Worm (Caenorhabditis elegans) whole organism, L1 larva: ENCODE data around the gene fipr-8.

Source experiments
- C04F5.9 ChIP-seq: sonication (generic microtip); optimal IDR thresholded peaks from 2 replicates; lab custom pipeline; 2016; ENCODE audit warnings: missing genetic modification characterization, missing compliant biosample characterization
- C34B4.2 ChIP-seq: sonication (generic microtip); optimal IDR thresholded peaks from 2 replicates; lab custom pipeline; 2017; ENCODE audit warnings: mild to moderate bottlenecking, missing genetic modification characterization, missing compliant biosample characterization
- aha-1 ChIP-seq: fragments of 150-350 bp; optimal IDR thresholded peaks from 2 replicates; lab custom pipeline; 2014; ENCODE audit warnings: missing biosample characterization, missing genetic modification characterization
- alr-1 ChIP-seq: fragments of 200-800 bp; sonication (Bioruptor generic); optimal IDR thresholded peaks from 2 replicates; lab custom pipeline; 2018; ENCODE audit warnings: borderline replicate concordance, mild to moderate bottlenecking, missing genetic modification characterization, missing compliant biosample characterization
- ama-1 ChIP-seq: fragments of 150-350 bp; optimal IDR thresholded peaks from 2 replicates; lab custom pipeline; 2014
- blmp-1 ChIP-seq: fragments of 150-350 bp; optimal IDR thresholded peaks from 2 replicates; lab custom pipeline; 2014; ENCODE audit warnings: missing biosample characterization, missing genetic modification characterization
- ceh-88 ChIP-seq: fragments of 200-800 bp; sonication (Bioruptor generic); IDR thresholded peaks from 2 replicates; pipeline ENCODE4 v1.3.6; 2022; ENCODE audit warnings: missing genetic modification characterization, missing compliant biosample characterization
- dsc-1 ChIP-seq: sonication (generic microtip); optimal IDR thresholded peaks from 2 replicates; lab custom pipeline; 2016; ENCODE audit warnings: mild to moderate bottlenecking, missing genetic modification characterization, missing compliant biosample characterization
- efl-1 ChIP-seq, 4 experiments: fragments of 150-350 bp; optimal IDR thresholded peaks in 3 of 4; peaks in 1 of 4; 1 replicate in 1 of 4; 2 replicates in 3 of 4; lab custom pipeline; 2014; ENCODE audit warnings: missing biosample characterization in 2 of 4, missing genetic modification characterization in 2 of 4, missing genetic modification reagents in 2 of 4
- efl-3 ChIP-seq: fragments of 200-800 bp; sonication (Bioruptor generic); optimal IDR thresholded peaks from 2 replicates; lab custom pipeline; 2018; ENCODE audit warnings: mild to moderate bottlenecking, missing genetic modification characterization, missing compliant biosample characterization
- elt-2 ChIP-seq: sonication (generic microtip); optimal IDR thresholded peaks from 2 replicates; lab custom pipeline; 2016; ENCODE audit warnings: missing genetic modification characterization, mild to moderate bottlenecking, inconsistent platforms, missing compliant biosample characterization, missing genetic modification reagents
- ets-5 ChIP-seq: fragments of 200-800 bp; sonication (Bioruptor generic); IDR thresholded peaks from 2 replicates; pipeline ENCODE4 v1.3.6; 2022; ENCODE audit warnings: missing genetic modification characterization, missing compliant biosample characterization
- fkh-10 ChIP-seq: sonication (generic microtip); optimal IDR thresholded peaks from 2 replicates; lab custom pipeline; 2017; ENCODE audit warnings: missing biosample characterization, missing genetic modification reagents, missing genetic modification characterization
- fkh-8 ChIP-seq: sonication (generic microtip); optimal IDR thresholded peaks from 2 replicates; lab custom pipeline; 2016; ENCODE audit warnings: mild to moderate bottlenecking, missing genetic modification characterization, missing compliant biosample characterization
- fos-1 ChIP-seq: fragments of 150-350 bp; optimal IDR thresholded peaks from 2 replicates; lab custom pipeline; 2014; ENCODE audit warnings: missing biosample characterization, missing genetic modification characterization
- grh-1 ChIP-seq: fragments of 200-800 bp; sonication (Bioruptor generic); IDR thresholded peaks from 2 replicates; pipeline ENCODE4 v1.3.6; 2022; ENCODE audit warnings: missing genetic modification reagents, missing genetic modification characterization, missing compliant biosample characterization
- hlh-4 ChIP-seq: sonication (generic microtip); optimal IDR thresholded peaks from 2 replicates; lab custom pipeline; 2016; ENCODE audit warnings: mild to moderate bottlenecking, missing genetic modification characterization, missing compliant biosample characterization
- isw-1 ChIP-seq: fragments of 200-800 bp; sonication (Bioruptor generic); IDR thresholded peaks from 2 replicates; pipeline ENCODE4 v1.3.6; 2022; ENCODE audit warnings: missing genetic modification characterization, missing compliant biosample characterization
- lin-13 ChIP-seq: fragments of 150-350 bp; optimal IDR thresholded peaks from 2 replicates; lab custom pipeline; 2014; ENCODE audit warnings: missing biosample characterization, missing genetic modification reagents, missing genetic modification characterization
- lin-35 ChIP-seq, 2 experiments: fragments of 150-350 bp; optimal IDR thresholded peaks; 2 replicates each; lab custom pipeline; 2014; ENCODE audit warnings: missing biosample characterization in 2 of 2, missing genetic modification characterization in 2 of 2, missing genetic modification reagents in 2 of 2
- lin-39 ChIP-seq: fragments of 150-350 bp; optimal IDR thresholded peaks from 2 replicates; lab custom pipeline; 2014; ENCODE audit warnings: missing biosample characterization, missing genetic modification reagents, missing genetic modification characterization
- mef-2 ChIP-seq: fragments of 150-350 bp; optimal IDR thresholded peaks from 2 replicates; lab custom pipeline; 2014; ENCODE audit warnings: missing biosample characterization, missing genetic modification characterization
- mep-1 ChIP-seq: fragments of 150-350 bp; optimal IDR thresholded peaks from 2 replicates; lab custom pipeline; 2014; ENCODE audit warnings: missing biosample characterization, missing genetic modification characterization
- nhr-12 ChIP-seq: sonication (generic microtip); optimal IDR thresholded peaks from 2 replicates; lab custom pipeline; 2017; ENCODE audit warnings: missing biosample characterization, missing genetic modification characterization
- nhr-71 ChIP-seq: sonication (generic microtip); optimal IDR thresholded peaks from 2 replicates; lab custom pipeline; 2016; ENCODE audit warnings: mild to moderate bottlenecking, missing genetic modification characterization, moderate library complexity, missing compliant biosample characterization
- nhr-76 ChIP-seq: sonication (generic microtip); optimal IDR thresholded peaks from 2 replicates; lab custom pipeline; 2017; ENCODE audit warnings: missing biosample characterization, missing genetic modification characterization
- nhr-77 ChIP-seq: fragments of 150-350 bp; optimal IDR thresholded peaks from 2 replicates; lab custom pipeline; 2014; ENCODE audit warnings: missing biosample characterization, missing genetic modification characterization
- nhr-84 ChIP-seq: sonication (generic microtip); optimal IDR thresholded peaks from 2 replicates; lab custom pipeline; 2017; ENCODE audit warnings: missing biosample characterization, missing genetic modification characterization
- nhr-90 ChIP-seq: sonication (generic microtip); optimal IDR thresholded peaks from 2 replicates; lab custom pipeline; 2016; ENCODE audit warnings: mild to moderate bottlenecking, missing genetic modification characterization, missing compliant biosample characterization; ENCODE audit not compliant: poor library complexity
- pax-3 ChIP-seq: fragments of 200-800 bp; sonication (Bioruptor generic); optimal IDR thresholded peaks from 2 replicates; lab custom pipeline; 2018; ENCODE audit warnings: mild to moderate bottlenecking, missing genetic modification characterization, moderate library complexity, missing compliant biosample characterization
- pqm-1 ChIP-seq: sonication (generic microtip); optimal IDR thresholded peaks from 3 replicates; lab custom pipeline; 2017; ENCODE audit warnings: missing biosample characterization, missing genetic modification characterization
- rnt-1 ChIP-seq: sonication (generic microtip); optimal IDR thresholded peaks from 2 replicates; lab custom pipeline; 2016; ENCODE audit warnings: mild to moderate bottlenecking, missing genetic modification characterization, moderate library complexity, missing compliant biosample characterization
- skn-1 ChIP-seq: fragments of 150-350 bp; optimal IDR thresholded peaks from 2 replicates; lab custom pipeline; 2014; ENCODE audit warnings: missing biosample characterization, missing genetic modification characterization
- sptf-1 ChIP-seq: fragments of 150-350 bp; optimal IDR thresholded peaks from 2 replicates; lab custom pipeline; 2014; ENCODE audit warnings: missing biosample characterization, missing genetic modification characterization
- tlp-1 ChIP-seq: fragments of 150-350 bp; optimal IDR thresholded peaks from 2 replicates; lab custom pipeline; 2014; ENCODE audit warnings: missing biosample characterization, missing genetic modification characterization
- zip-4 ChIP-seq: fragments of 200-800 bp; sonication (Bioruptor generic); optimal IDR thresholded peaks from 2 replicates; lab custom pipeline; 2018; ENCODE audit warnings: mild to moderate bottlenecking, missing genetic modification characterization, moderate library complexity, missing compliant biosample characterization
- ztf-4 ChIP-seq: fragments of 150-350 bp; optimal IDR thresholded peaks from 2 replicates; lab custom pipeline; 2014; ENCODE audit warnings: missing biosample characterization, missing genetic modification characterization

fipr-8 gene

DNA sequence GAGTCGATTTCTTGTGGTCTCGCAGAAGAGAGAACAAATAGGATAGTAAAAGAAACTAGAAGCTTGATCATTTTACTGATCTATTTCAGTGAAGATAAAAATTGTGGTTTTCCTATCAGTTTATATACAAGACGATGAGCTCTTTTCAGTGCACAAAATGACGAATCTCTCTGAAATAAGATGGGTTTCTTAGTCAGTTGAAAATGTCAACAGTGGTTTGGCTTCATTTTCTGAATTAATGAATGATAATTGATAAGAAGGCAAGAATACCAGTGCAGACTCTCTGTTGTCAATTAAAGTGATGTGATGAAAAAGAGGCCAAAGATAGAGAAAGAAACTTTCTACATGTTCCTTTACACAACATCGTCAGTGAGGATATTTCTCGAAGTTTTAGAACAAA lies 41.6 kb upstream of the fipr-8 start, which contains the start of gene lys-2:
lys-2 (minus strand) TSS at position 101 of the 400 bp plus-strand sequence.
- TF ChIP-seq grh-1 (GFP tag; lab: Robert Waterston, UW) (no peak), mef-2 (no peak), hlh-4 (no peak), rnt-1 (tag; lab: Kevin White, UChicago) (no peak), ceh-88 (GFP tag; lab: Robert Waterston, UW) (no peak), pax-3 (tag; lab: Kevin White, UChicago) (peak; percentile 4), elt-2 (peak; percentile 75), pqm-1 (tag; lab: Kevin White, UChicago) (peak; percentile 50)

DNA sequence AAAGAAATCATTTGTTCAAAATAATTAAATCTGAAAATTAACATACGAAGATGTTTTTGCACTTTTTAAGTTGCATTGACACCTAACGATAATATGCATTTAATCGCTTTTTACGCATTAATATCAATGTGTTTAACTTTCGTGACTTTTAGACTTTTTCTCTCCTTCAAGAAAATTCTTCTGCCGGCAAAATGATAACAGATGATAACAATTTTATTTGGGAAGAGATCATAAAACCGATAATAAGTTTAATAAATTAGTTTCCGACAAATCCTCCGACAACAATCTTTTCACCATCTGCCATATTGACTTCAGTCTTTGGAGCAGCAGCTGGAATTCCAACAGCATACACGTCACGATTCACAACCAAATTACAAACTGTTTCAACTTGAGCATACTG lies 40.4 kb upstream of the fipr-8 start:
- TF ChIP-seq elt-2 (peak; percentile 86), aha-1 (no peak), tlp-1 (peak; percentile 63)

DNA sequence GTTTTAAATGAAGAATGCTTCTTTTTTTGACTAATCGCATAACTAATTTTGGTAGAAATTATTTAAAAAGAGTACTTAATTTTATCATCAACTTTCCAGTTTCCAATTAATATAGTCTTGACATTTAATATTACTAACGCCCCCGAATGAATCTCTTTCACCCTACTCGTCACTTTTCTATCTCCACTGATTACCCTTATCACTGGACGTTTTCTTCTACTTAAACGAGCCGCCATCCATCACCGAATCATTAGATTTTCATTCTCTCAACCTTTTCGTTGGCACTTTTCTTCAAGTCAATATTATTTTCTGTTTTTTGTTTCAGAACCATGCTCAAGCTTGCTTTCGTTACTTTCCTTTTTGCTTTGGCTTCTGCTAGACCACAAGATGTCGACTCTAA lies 37.8 kb upstream of the fipr-8 start, which contains the start of gene lys-1:
lys-1 (plus strand) TSS at position 326 of the 400 bp plus-strand sequence.
- peak; percentile 54 for TF ChIP-seq elt-2
- no peak for TF ChIP-seq mep-1
- no peak for TF ChIP-seq nhr-90 (tag; lab: Kevin White, UChicago)
- no peak for TF ChIP-seq ets-5 (GFP tag; lab: Robert Waterston, UW)
- TF ChIP-seq efl-3 (GFP tag; lab: Kevin White, UChicago): no peak
- no peak for TF ChIP-seq efl-1 (optimal IDR thresholded peaks at IDR 0.05; lab: Kevin White, UChicago)
- peak in 1 of 2 experiments; percentile 22 for TF ChIP-seq efl-1 (GFP tag; optimal IDR thresholded peaks at IDR 0.05 in 1 of 2; lab: Kevin White, UChicago)
- no peak for TF ChIP-seq fos-1
- no peak for TF ChIP-seq isw-1 (GFP tag; lab: Robert Waterston, UW)
- TF ChIP-seq nhr-12 (tag; lab: Kevin White, UChicago): no peak
- TF ChIP-seq fkh-8 (tag; lab: Kevin White, UChicago): no peak
- peak; percentile 21 for TF ChIP-seq tlp-1
- no peak for TF ChIP-seq ztf-4 (tag; lab: Kevin White, UChicago)
- TF ChIP-seq, all 84 proteins: peak for 3

DNA sequence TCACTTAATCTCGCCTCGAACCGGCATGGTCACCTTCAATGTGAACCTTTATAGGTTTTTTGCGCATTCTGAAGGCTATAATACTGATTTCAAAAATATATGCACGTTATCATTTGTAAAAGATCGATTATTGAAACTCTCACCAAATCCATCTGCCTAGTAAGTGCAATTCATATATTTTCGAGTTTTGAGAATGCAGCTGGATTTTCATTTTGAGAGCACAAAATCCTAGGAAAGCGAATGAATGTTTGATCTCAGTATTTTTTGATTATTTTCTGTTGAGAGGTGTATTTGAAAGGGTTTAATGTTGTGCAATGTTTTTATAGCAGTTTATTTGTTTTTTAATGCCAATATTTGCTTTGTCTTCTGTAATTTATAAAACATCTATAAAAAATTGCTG lies 36.3 kb upstream of the fipr-8 start:
- no peak for TF ChIP-seq ama-1 (lab: Kevin White, UChicago)
- TF ChIP-seq nhr-71 (tag; lab: Kevin White, UChicago): peak; percentile 43
- no peak for TF ChIP-seq tlp-1
- TF ChIP-seq alr-1 (tag; lab: Kevin White, UChicago): no peak
- no peak for TF ChIP-seq elt-2
- TF ChIP-seq lin-39 (tag; lab: Kevin White, UChicago): no peak
- peak; percentile 39 for TF ChIP-seq fkh-8 (tag; lab: Kevin White, UChicago)
- no peak for TF ChIP-seq fkh-10 (GFP tag; lab: Kevin White, UChicago)
- TF ChIP-seq sptf-1: no peak
- peak; percentile 29 for TF ChIP-seq dsc-1 (tag; lab: Kevin White, UChicago)
- no peak for TF ChIP-seq zip-4 (GFP tag; lab: Kevin White, UChicago)
- TF ChIP-seq C04F5.9: no peak
- TF ChIP-seq nhr-84 (tag; lab: Kevin White, UChicago): no peak
- TF ChIP-seq hlh-4: peak; percentile 99
- TF ChIP-seq nhr-77 (tag; lab: Kevin White, UChicago): no peak
- no peak for TF ChIP-seq mep-1
- TF ChIP-seq nhr-76 (tag; lab: Kevin White, UChicago): no peak
- TF ChIP-seq lin-13: no peak
- TF ChIP-seq skn-1 (tag; lab: Kevin White, UChicago): no peak
- TF ChIP-seq blmp-1 (tag; lab: Kevin White, UChicago): no peak
- no peak for TF ChIP-seq mef-2
- no peak for TF ChIP-seq C34B4.2
- no peak for TF ChIP-seq lin-35 (GFP tag; optimal IDR thresholded peaks at IDR 0.05; lab: Kevin White, UChicago)
